Worm (Caenorhabditis elegans) whole organism, L2 larva: ENCODE data around the gene dhs-18.

Source experiments
- F13H6.1 ChIP-seq: sonication (generic microtip); optimal IDR thresholded peaks from 2 replicates; lab custom pipeline; 2016; ENCODE audit warnings: missing genetic modification characterization, missing compliant biosample characterization
- ama-1 ChIP-seq: fragments of 150-350 bp; optimal IDR thresholded peaks from 2 replicates; lab custom pipeline; 2018; ENCODE audit warnings: inconsistent platforms
- lin-13 ChIP-seq: fragments of 150-350 bp; optimal IDR thresholded peaks from 2 replicates; lab custom pipeline; 2014; ENCODE audit warnings: missing biosample characterization, missing genetic modification reagents, missing genetic modification characterization
- nhr-12 ChIP-seq: fragments of 150-350 bp; optimal IDR thresholded peaks from 2 replicates; lab custom pipeline; 2014; ENCODE audit warnings: missing biosample characterization, missing genetic modification characterization
- skn-1 ChIP-seq: sonication (generic microtip); optimal IDR thresholded peaks from 2 replicates; lab custom pipeline; 2017; ENCODE audit warnings: missing biosample characterization, missing genetic modification characterization
- snpc-4 ChIP-seq: fragments of 150-350 bp; optimal IDR thresholded peaks from 2 replicates; lab custom pipeline; 2014; ENCODE audit warnings: missing biosample characterization, missing genetic modification characterization
- unc-39 ChIP-seq: fragments of 150-350 bp; optimal IDR thresholded peaks from 2 replicates; lab custom pipeline; 2014; ENCODE audit warnings: missing biosample characterization, missing genetic modification characterization

- TF ChIP-seq unc-39 (tag; lab: Kevin White, UChicago) (no peak), skn-1 (tag; lab: Kevin White, UChicago) (no peak), nhr-12 (no peak), snpc-4 (tag; lab: Kevin White, UChicago) (no peak), F13H6.1 (no peak), ama-1 (no peak), lin-13 (GFP tag; lab: Kevin White, UChicago) (no peak)
These were observed 6.2 kb downstream of the dhs-18 start, which contains the start of gene C45B11.8 for ce11 chrV:11040473-11040872.
